Fruit fly (Drosophila melanogaster) whole organism, adult: ENCODE data around the gene tHMG2.

Source experiments
- CG5204 ChIP-seq: fragments of 200-800 bp; sonication (Bioruptor generic); optimal IDR thresholded peaks from 2 replicates; lab custom pipeline; 2016; ENCODE audit warnings: missing biosample characterization, missing genetic modification characterization
- CG7101 ChIP-seq: fragments of 200-800 bp; sonication (Bioruptor generic); optimal IDR thresholded peaks from 2 replicates; lab custom pipeline; 2018; ENCODE audit warnings: missing biosample characterization, mild to moderate bottlenecking, missing genetic modification characterization, moderate library complexity
- Crg-1 ChIP-seq: fragments of 200-800 bp; sonication (Bioruptor generic); optimal IDR thresholded peaks from 2 replicates; lab custom pipeline; 2016; ENCODE audit warnings: missing biosample characterization, missing genetic modification characterization
- kay ChIP-seq: fragments of 200-800 bp; sonication (Bioruptor generic); peaks from one replicate; lab custom pipeline; 2016; ENCODE audit warnings: missing biosample characterization, missing genetic modification characterization, borderline replicate concordance
- pad ChIP-seq: fragments of 200-800 bp; sonication (Bioruptor generic); optimal IDR thresholded peaks from 3 replicates; lab custom pipeline; 2017; ENCODE audit warnings: missing biosample characterization, missing genetic modification characterization, mild to moderate bottlenecking, moderate library complexity, missing genetic modification reagents

dm6 chr3R:22467939-22468571, 24.7 kb upstream of the tHMG2 start, which contains the start of the genes CG5377 and Nrx-1:
- TF ChIP-seq CG5204 (GFP tag; lab: Kevin White, UChicago) (no peak), pad (GFP tag; lab: Kevin White, UChicago) (no peak), CG7101 (tag; lab: Kevin White, UChicago) (no peak), kay (GFP tag; lab: Kevin White, UChicago) (peak; percentile 74), Crg-1 (GFP tag; lab: Kevin White, UChicago) (no peak)
